Fruit fly (Drosophila melanogaster) whole organism, embryonic: ENCODE results near the gene CG18281.
A peak's percentile ranks its signal among the peaks of the same experiment; 100 is the strongest.

Source experiments
- Adf1 ChIP-seq: fragments of 200-800 bp; sonication (Bioruptor generic); IDR thresholded peaks from 2 replicates; pipeline ENCODE4 v1.3.6; 2022; ENCODE audit warnings: missing biosample characterization, missing genetic modification characterization
- BEAF-32 ChIP-seq: fragments of 200-800 bp; sonication (Bioruptor generic); optimal IDR thresholded peaks from 3 replicates; lab custom pipeline; 2017; ENCODE audit warnings: missing biosample characterization, missing genetic modification characterization, mild to moderate bottlenecking, moderate library complexity, missing genetic modification reagents
- CG11085 ChIP-seq: fragments of 200-800 bp; sonication (Bioruptor generic); IDR thresholded peaks from 2 replicates; pipeline ENCODE4 v1.3.6; 2022; ENCODE audit warnings: missing biosample characterization, missing genetic modification characterization
- CG11456 ChIP-seq: fragments of 200-800 bp; sonication (Bioruptor generic); IDR thresholded peaks from 3 replicates; pipeline ENCODE4 v1.3.6; 2022; ENCODE audit warnings: missing biosample characterization, missing genetic modification characterization
- CG11504 ChIP-seq: fragments of 200-800 bp; sonication (Bioruptor generic); optimal IDR thresholded peaks from 3 replicates; lab custom pipeline; 2019; ENCODE audit warnings: missing biosample characterization, mild to moderate bottlenecking, missing genetic modification characterization, moderate library complexity
- CG12071 ChIP-seq: fragments of 200-800 bp; sonication (Bioruptor generic); optimal IDR thresholded peaks from 3 replicates; lab custom pipeline; 2018; ENCODE audit warnings: missing biosample characterization, mild to moderate bottlenecking, missing genetic modification characterization
- CG15269 ChIP-seq: fragments of 200-800 bp; sonication (Bioruptor generic); optimal IDR thresholded peaks from 2 replicates; lab custom pipeline; 2018; ENCODE audit warnings: missing biosample characterization, mild to moderate bottlenecking, missing genetic modification characterization, moderate library complexity
- CG15514 ChIP-seq: fragments of 200-800 bp; sonication (Bioruptor generic); optimal IDR thresholded peaks from 3 replicates; lab custom pipeline; 2017; ENCODE audit warnings: missing biosample characterization, missing genetic modification characterization, mild to moderate bottlenecking, moderate library complexity, missing genetic modification reagents
- CG17359 ChIP-seq: fragments of 200-800 bp; sonication (Bioruptor generic); optimal IDR thresholded peaks from 3 replicates; lab custom pipeline; 2018; ENCODE audit warnings: missing biosample characterization, mild to moderate bottlenecking, missing genetic modification characterization, moderate library complexity
- CG18476 ChIP-seq: fragments of 200-800 bp; sonication (Bioruptor generic); optimal IDR thresholded peaks from 2 replicates; lab custom pipeline; 2016; ENCODE audit warnings: missing biosample characterization, mild to moderate bottlenecking, missing genetic modification characterization
- CG2678 ChIP-seq: fragments of 200-800 bp; sonication (Bioruptor generic); optimal IDR thresholded peaks from 3 replicates; lab custom pipeline; 2019; ENCODE audit warnings: missing biosample characterization, mild to moderate bottlenecking, missing genetic modification characterization, moderate library complexity
- CG30020 ChIP-seq: fragments of 200-800 bp; optimal IDR thresholded peaks from 2 replicates; lab custom pipeline; 2019; ENCODE audit warnings: missing biosample characterization, mild to moderate bottlenecking, missing genetic modification characterization, moderate library complexity
- CG32772 ChIP-seq: fragments of 200-800 bp; sonication (Bioruptor generic); IDR thresholded peaks from 2 replicates; pipeline ENCODE4 v1.3.6; 2022; ENCODE audit warnings: missing biosample characterization, missing genetic modification characterization
- CG33557 ChIP-seq: fragments of 200-800 bp; sonication (Bioruptor generic); optimal IDR thresholded peaks from 2 replicates; lab custom pipeline; 2019; ENCODE audit warnings: missing biosample characterization, mild to moderate bottlenecking, missing genetic modification characterization, moderate library complexity
- CG34422 ChIP-seq: fragments of 200-800 bp; sonication (Bioruptor generic); IDR thresholded peaks from 3 replicates; pipeline ENCODE4 v1.3.6; 2022; ENCODE audit warnings: missing biosample characterization, missing genetic modification characterization
- CG3847 ChIP-seq: fragments of 200-800 bp; sonication (Bioruptor generic); IDR thresholded peaks from 2 replicates; pipeline ENCODE4 v1.3.6; 2022; ENCODE audit warnings: missing biosample characterization, missing genetic modification characterization
- CG6272 ChIP-seq: fragments of 200-800 bp; sonication (Bioruptor generic); IDR thresholded peaks from 2 replicates; pipeline ENCODE4 v1.3.6; 2022; ENCODE audit warnings: missing biosample characterization, missing genetic modification characterization
- CG7271 ChIP-seq: fragments of 200-800 bp; sonication (Bioruptor generic); optimal IDR thresholded peaks from 2 replicates; lab custom pipeline; 2018; ENCODE audit warnings: missing biosample characterization, mild to moderate bottlenecking, missing genetic modification characterization, moderate library complexity
- CG8290 ChIP-seq, 3 experiments: fragments of 200-800 bp; sonication (Bioruptor generic); optimal IDR thresholded peaks; 2 replicates each; lab custom pipeline; 2016 to 2019; ENCODE audit warnings: missing biosample characterization in 3 of 3, missing genetic modification characterization in 3 of 3, mild to moderate bottlenecking in 2 of 3, moderate library complexity in 1 of 3
- CTCF ChIP-seq: fragments of 200-800 bp; sonication (Bioruptor generic); optimal IDR thresholded peaks from 2 replicates; lab custom pipeline; 2017; ENCODE audit warnings: missing biosample characterization, mild to moderate bottlenecking, missing genetic modification characterization, moderate library complexity
- D19B ChIP-seq: fragments of 200-800 bp; sonication (Bioruptor generic); optimal IDR thresholded peaks from 2 replicates; lab custom pipeline; 2017; ENCODE audit warnings: missing biosample characterization, mild to moderate bottlenecking, missing genetic modification characterization
- Dp ChIP-seq: fragments of 200-800 bp; sonication (Bioruptor generic); optimal IDR thresholded peaks from 2 replicates; lab custom pipeline; 2018; ENCODE audit warnings: missing biosample characterization, mild to moderate bottlenecking, missing genetic modification characterization, moderate library complexity
- Dref ChIP-seq: fragments of 200-800 bp; sonication (Bioruptor generic); IDR thresholded peaks from 2 replicates; pipeline ENCODE4 v1.3.6; 2022; ENCODE audit warnings: missing biosample characterization, missing genetic modification characterization
- Fer1 ChIP-seq: fragments of 200-800 bp; sonication (Bioruptor generic); optimal IDR thresholded peaks from 2 replicates; lab custom pipeline; 2017; ENCODE audit warnings: missing biosample characterization, mild to moderate bottlenecking, missing genetic modification characterization
- MBD-R2 ChIP-seq: fragments of 200-800 bp; sonication (Bioruptor generic); IDR thresholded peaks from 2 replicates; pipeline ENCODE4 v1.3.6; 2022; ENCODE audit warnings: missing biosample characterization, missing genetic modification characterization
- Med ChIP-seq: fragments of 200-800 bp; sonication (Bioruptor generic); peaks from one replicate; lab custom pipeline; 2016; ENCODE audit warnings: missing biosample characterization, missing genetic modification characterization, mild to moderate bottlenecking, inconsistent platforms, moderate library complexity
- Opbp ChIP-seq: fragments of 200-800 bp; sonication (Bioruptor generic); IDR thresholded peaks from 3 replicates; pipeline ENCODE4 v1.3.6; 2022; ENCODE audit warnings: missing biosample characterization, missing genetic modification characterization; ENCODE audit not compliant: partially characterized antibody
- Pdp1 ChIP-seq, 2 experiments: fragments of 200-800 bp; sonication (Bioruptor generic); optimal IDR thresholded peaks; 3 replicates each; lab custom pipeline; 2016; ENCODE audit warnings: missing biosample characterization in 2 of 2, missing genetic modification characterization in 2 of 2, mild to moderate bottlenecking in 1 of 2, moderate library complexity in 1 of 2
- Usf ChIP-seq: fragments of 200-800 bp; sonication (Bioruptor generic); optimal IDR thresholded peaks from 2 replicates; lab custom pipeline; 2017; ENCODE audit warnings: missing genotype, missing biosample characterization, missing genetic modification characterization
- al ChIP-seq: fragments of 200-800 bp; sonication (Bioruptor generic); IDR thresholded peaks from 2 replicates; pipeline ENCODE4 v1.3.6; 2022; ENCODE audit warnings: missing biosample characterization, missing genetic modification characterization
- amos ChIP-seq: fragments of 200-800 bp; sonication (Bioruptor generic); IDR thresholded peaks from 2 replicates; pipeline ENCODE4 v1.3.6; 2022; ENCODE audit warnings: missing biosample characterization, missing genetic modification characterization; ENCODE audit not compliant: partially characterized antibody
- bab2 ChIP-seq: fragments of 200-800 bp; sonication (Bioruptor generic); optimal IDR thresholded peaks from 2 replicates; lab custom pipeline; 2016; ENCODE audit warnings: missing biosample characterization, missing genetic modification characterization
- bigmax ChIP-seq: fragments of 200-800 bp; sonication (Bioruptor generic); optimal IDR thresholded peaks from 2 replicates; lab custom pipeline; 2018; ENCODE audit warnings: missing biosample characterization, mild to moderate bottlenecking, missing genetic modification characterization
- btn ChIP-seq: fragments of 200-800 bp; sonication (Bioruptor generic); optimal IDR thresholded peaks from 2 replicates; lab custom pipeline; 2016; ENCODE audit warnings: missing biosample characterization, missing genetic modification characterization
- cas ChIP-seq: fragments of 200-800 bp; sonication (Bioruptor generic); IDR thresholded peaks from 2 replicates; pipeline ENCODE4 v1.3.6; 2022; ENCODE audit warnings: missing biosample characterization, missing genetic modification characterization
- dimm ChIP-seq: fragments of 200-800 bp; sonication (Bioruptor generic); IDR thresholded peaks from 2 replicates; pipeline ENCODE4 v1.3.6; 2022; ENCODE audit warnings: missing biosample characterization, missing genetic modification characterization
- ftz-f1 ChIP-seq: fragments of 200-800 bp; sonication (Bioruptor generic); optimal IDR thresholded peaks from 2 replicates; lab custom pipeline; 2016; ENCODE audit warnings: missing biosample characterization, missing genetic modification characterization
- gfzf ChIP-seq: fragments of 200-800 bp; sonication (Bioruptor generic); optimal IDR thresholded peaks from 2 replicates; lab custom pipeline; 2016; ENCODE audit warnings: missing biosample characterization, mild to moderate bottlenecking, missing genetic modification characterization, moderate library complexity
- h ChIP-seq: fragments of >200 bp; optimal IDR thresholded peaks from 2 replicates; lab custom pipeline; 2017
- lab ChIP-seq: fragments of 200-800 bp; sonication (Bioruptor generic); optimal IDR thresholded peaks from 3 replicates; lab custom pipeline; 2017; ENCODE audit warnings: missing biosample characterization, missing genetic modification characterization, mild to moderate bottlenecking, moderate library complexity, missing genetic modification reagents
- luna ChIP-seq: fragments of 200-800 bp; sonication (Bioruptor generic); optimal IDR thresholded peaks from 2 replicates; lab custom pipeline; 2016; ENCODE audit warnings: missing biosample characterization, missing genetic modification characterization
- nau ChIP-seq: fragments of 200-800 bp; sonication (Bioruptor generic); optimal IDR thresholded peaks from 3 replicates; lab custom pipeline; 2017; ENCODE audit warnings: missing biosample characterization, mild to moderate bottlenecking, missing genetic modification characterization, missing genetic modification reagents
- org-1 ChIP-seq: fragments of 200-800 bp; sonication (Bioruptor generic); optimal IDR thresholded peaks from 2 replicates; lab custom pipeline; 2017; ENCODE audit warnings: missing biosample characterization, missing genetic modification characterization
- row ChIP-seq: fragments of 200-800 bp; sonication (Bioruptor generic); IDR thresholded peaks from 3 replicates; pipeline ENCODE4 v1.3.6; 2022; ENCODE audit warnings: missing biosample characterization, missing genetic modification characterization
- sens ChIP-seq: fragments of 200-800 bp; sonication (Bioruptor generic); peaks from one replicate; lab custom pipeline; 2016; ENCODE audit warnings: missing biosample characterization, missing genetic modification characterization
- seq ChIP-seq: fragments of 200-800 bp; sonication (Bioruptor generic); IDR thresholded peaks from 2 replicates; pipeline ENCODE4 v1.3.6; 2022; ENCODE audit warnings: missing biosample characterization, missing genetic modification characterization
- slou ChIP-seq: fragments of 200-800 bp; sonication (Bioruptor generic); optimal IDR thresholded peaks from 3 replicates; lab custom pipeline; 2016; ENCODE audit warnings: missing biosample characterization, missing genetic modification characterization
- sr ChIP-seq: fragments of 200-800 bp; sonication (Bioruptor generic); IDR thresholded peaks from 3 replicates; pipeline ENCODE4 v1.3.6; 2022; ENCODE audit warnings: missing biosample characterization, missing genetic modification characterization
- usp ChIP-seq: fragments of >200 bp; optimal IDR thresholded peaks from 2 replicates; lab custom pipeline; 2017; ENCODE audit warnings: missing biosample characterization, missing genetic modification characterization
- wek ChIP-seq: fragments of 200-800 bp; sonication (Bioruptor generic); optimal IDR thresholded peaks from 3 replicates; lab custom pipeline; 2018; ENCODE audit warnings: missing biosample characterization, mild to moderate bottlenecking, missing genetic modification characterization, moderate library complexity

CG18281 gene

DNA sequence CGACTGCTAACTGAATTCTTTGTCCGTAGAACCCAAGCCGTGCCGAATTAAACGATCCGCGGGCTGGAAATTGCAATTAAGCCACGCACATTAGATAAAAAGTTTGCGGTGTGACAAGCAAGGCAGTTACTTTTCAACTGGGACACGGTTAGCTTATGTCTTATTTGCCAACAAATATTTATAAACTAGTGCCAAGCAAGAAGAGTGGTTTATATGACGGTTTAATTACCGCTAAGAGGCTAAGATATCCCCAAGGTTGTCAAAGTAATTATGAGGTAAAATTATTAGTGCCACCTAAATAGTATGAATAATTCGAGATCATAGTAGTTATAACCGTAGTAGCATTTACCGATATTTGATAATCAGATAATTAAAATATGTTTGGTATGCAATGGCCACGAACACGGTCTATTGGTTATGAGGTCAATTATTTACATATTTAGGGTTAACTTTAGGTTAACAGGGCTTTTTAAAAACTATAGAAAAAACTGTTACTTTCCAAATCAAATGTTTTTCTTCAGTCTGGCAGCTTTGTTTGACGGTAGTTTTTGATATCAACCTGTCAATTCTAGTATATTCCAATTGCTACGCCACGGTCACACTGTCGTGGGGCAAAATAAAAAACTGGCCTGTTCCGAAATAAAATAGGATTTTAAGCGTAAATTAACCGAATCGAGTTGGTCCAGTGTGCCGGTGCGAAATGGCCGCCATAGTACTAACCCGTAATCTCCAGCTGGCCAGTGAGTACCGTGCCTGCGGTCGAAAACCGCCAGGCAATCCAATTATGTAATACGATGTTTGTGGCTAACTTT lies 4.7 kb upstream of the CG18281 start, which contains the start of gene ZnT77C (continued):
- TF ChIP-seq Pdp1 (GFP tag; optimal IDR thresholded peaks at IDR 0.05; lab: Kevin White, UChicago) (peak in 1 of 2 experiments; percentile 97), Opbp (GFP tag; lab: Robert Waterston, UW) (no peak), bigmax (GFP tag; lab: Kevin White, UChicago) (peak; percentile 56), CG11504 (tag; lab: Kevin White, UChicago) (peak; percentile 57), MBD-R2 (GFP tag; lab: Robert Waterston, UW) (peak; percentile 60), CG32772 (no peak), btn (GFP tag; lab: Kevin White, UChicago) (no peak), CG15514 (GFP tag; lab: Kevin White, UChicago) (peak; percentile 3), row (GFP tag; lab: Robert Waterston, UW) (peak; percentile 48), wek (GFP tag; lab: Kevin White, UChicago) (no peak), gfzf (GFP tag; lab: Kevin White, UChicago) (peak; percentile 84), Adf1 (no peak), CG33557 (GFP tag; lab: Kevin White, UChicago) (no peak), Dp (GFP tag; lab: Kevin White, UChicago) (peak; percentile 54), CTCF (no peak), CG12071 (GFP tag; lab: Kevin White, UChicago) (no peak), seq (no peak), slou (GFP tag; lab: Kevin White, UChicago) (no peak), al (GFP tag; lab: Robert Waterston, UW) (no peak), CG15269 (tag; lab: Kevin White, UChicago) (peak; percentile 40), luna (GFP tag; lab: Kevin White, UChicago) (no peak), ftz-f1 (GFP tag; lab: Kevin White, UChicago) (no peak), CG30020 (tag; lab: Kevin White, UChicago) (peak; percentile 4), Med (GFP tag; lab: Kevin White, UChicago) (peak; percentile 32), lab (GFP tag; lab: Kevin White, UChicago) (peak; percentile 37), cas (GFP tag; lab: Robert Waterston, UW) (no peak), CG11085 (GFP tag; lab: Robert Waterston, UW) (no peak), BEAF-32 (GFP tag; lab: Kevin White, UChicago) (peak; percentile 41), nau (GFP tag; lab: Kevin White, UChicago) (no peak), CG11456 (GFP tag; lab: Robert Waterston, UW) (no peak), Fer1 (no peak), CG17359 (no peak), CG18476 (GFP tag; lab: Kevin White, UChicago) (no peak), dimm (GFP tag; lab: Robert Waterston, UW) (no peak), D19B (GFP tag; lab: Kevin White, UChicago) (no peak), h (no peak), bab2 (GFP tag; lab: Kevin White, UChicago) (no peak), CG8290 (GFP tag; optimal IDR thresholded peaks at IDR 0.05; lab: Kevin White, UChicago) (no peak), CG8290 (tag; optimal IDR thresholded peaks at IDR 0.05; lab: Kevin White, UChicago) (peak in 1 of 2 experiments; percentile 47), org-1 (GFP tag; lab: Kevin White, UChicago) (no peak), sens (GFP tag; lab: Kevin White, UChicago) (peak; percentile 70), CG6272 (GFP tag; lab: Robert Waterston, UW) (no peak), CG3847 (GFP tag; lab: Robert Waterston, UW) (peak; percentile 39; the same call in 1 of the 2 replicates), CG2678 (tag; lab: Kevin White, UChicago) (peak; percentile 32), amos (GFP tag; lab: Robert Waterston, UW) (peak; percentile 25; the same call in 1 of the 2 replicates), CG34422 (GFP tag; lab: Robert Waterston, UW) (0 out of 3 replicates have a peak, but pooled peaks have one; percentile 14), Usf (no peak), sr (GFP tag; lab: Robert Waterston, UW) (no peak), Dref (no peak; the same call in 1 of the 2 replicates), CG7271 (tag; lab: Kevin White, UChicago) (no peak), usp (no peak)
